Fruit fly (Drosophila melanogaster): Measurements from ENCODE around the gene Hipk.

Gene Hipk

DNA sequence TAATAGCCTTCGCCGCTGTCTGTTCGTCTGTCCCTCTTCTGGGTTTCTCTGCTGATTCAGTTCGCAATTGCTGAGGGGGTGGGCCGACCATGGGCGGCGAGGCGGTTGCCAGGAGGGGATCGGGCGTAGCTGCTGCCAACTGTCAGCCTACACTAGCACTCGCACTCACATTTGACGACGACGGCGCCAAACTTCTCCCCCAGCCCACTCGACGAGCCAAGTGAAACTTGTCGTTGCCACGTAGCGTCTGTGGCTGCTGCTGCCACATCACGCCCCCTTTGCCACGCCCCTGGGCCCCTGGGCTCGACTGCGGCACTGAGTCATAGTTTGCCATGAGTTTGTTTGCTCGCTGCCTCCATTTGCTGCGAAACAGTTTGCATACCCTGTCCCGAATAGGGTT, 14.4 kb downstream of the Hipk start (continued):
- TF ChIP-seq CG16815 (GFP tag; optimal IDR thresholded peaks at IDR 0.05) (peak; percentile 44), tgo (GFP tag; IDR thresholded peaks at IDR 0.05) (peak; percentile 69), repo (GFP tag; optimal IDR thresholded peaks at IDR 0.05) (peak; percentile 27), CG10366 (GFP tag; IDR thresholded peaks at IDR 0.05) (peak; percentile 68), prd (optimal IDR thresholded peaks at IDR 0.05) (no peak), prd (GFP tag; IDR thresholded peaks at IDR 0.05) (peak; percentile 75), Gug (GFP tag; IDR thresholded peaks at IDR 0.05) (peak; percentile 56; the same call in 3 of the 4 replicates), en (GFP tag; optimal IDR thresholded peaks at IDR 0.05) (no peak), CG34422 (GFP tag; IDR thresholded peaks at IDR 0.05) (peak; percentile 64; the same call in 2 of the 3 replicates), lilli (GFP tag; optimal IDR thresholded peaks at IDR 0.05) (peak; percentile 63), CG42726 (GFP tag; IDR thresholded peaks at IDR 0.05; ENCODE audit: partially characterized antibody) (no peak), CG34376 (GFP tag; optimal IDR thresholded peaks at IDR 0.05) (peak; percentile 50), HHEX (GFP tag; optimal IDR thresholded peaks at IDR 0.05) (peak; percentile 17), Spps (tag; optimal IDR thresholded peaks at IDR 0.05) (no peak), CG7372 (GFP tag; IDR thresholded peaks at IDR 0.05) (peak; percentile 60), CG7839 (tag; optimal IDR thresholded peaks at IDR 0.05) (peak; percentile 49), CG12155 (GFP tag; optimal IDR thresholded peaks at IDR 0.05) (peak; percentile 40), CHES-1-like (GFP tag; optimal IDR thresholded peaks at IDR 0.05) (peak; percentile 22), esg (GFP tag; conservative IDR thresholded peaks at IDR 0.05) (peak; percentile 63), CG8290 (GFP tag; optimal IDR thresholded peaks at IDR 0.05) (no peak), CG8290 (tag; optimal IDR thresholded peaks at IDR 0.05) (peak in 1 of 2 experiments; percentile 91), NC2β (GFP tag; optimal IDR thresholded peaks at IDR 0.05) (no peak), CG11695 (GFP tag; IDR thresholded peaks at IDR 0.05) (peak; percentile 55; the same call in 2 of the 3 replicates), CrebB (tag; optimal IDR thresholded peaks at IDR 0.05) (no peak), CG1603 (tag; optimal IDR thresholded peaks at IDR 0.05) (peak; percentile 54), CG11504 (tag; optimal IDR thresholded peaks at IDR 0.05) (peak; percentile 54), chinmo (GFP tag; IDR thresholded peaks at IDR 0.05; ENCODE audit: partially characterized antibody) (0 out of 4 replicates have a peak, but pooled peaks have one; percentile 63), CG4854 (GFP tag; optimal IDR thresholded peaks at IDR 0.05) (no peak), scrt (GFP tag; optimal IDR thresholded peaks at IDR 0.05) (peak; percentile 19), ind (GFP tag; optimal IDR thresholded peaks at IDR 0.05) (peak; percentile 60), CG15514 (GFP tag; optimal IDR thresholded peaks at IDR 0.05) (peak; percentile 57), toy (GFP tag; IDR thresholded peaks at IDR 0.05) (peak; percentile 42; the same call in 1 of the 2 replicates), gsb (GFP tag; IDR thresholded peaks at IDR 0.05) (peak; percentile 58), CG3065 (GFP tag; optimal IDR thresholded peaks at IDR 0.05) (peak; percentile 2), lmd (GFP tag; IDR thresholded peaks at IDR 0.05) (peak; percentile 76), CG6765 (GFP tag; optimal IDR thresholded peaks at IDR 0.05) (peak; percentile 32), slbo (GFP tag; IDR thresholded peaks at IDR 0.05) (peak; percentile 91), Awh (GFP tag; IDR thresholded peaks at IDR 0.05) (0 out of 2 replicates have a peak, but pooled peaks have one; percentile 21), Sox102F (GFP tag; optimal IDR thresholded peaks at IDR 0.05) (peak; percentile 47), wdn (GFP tag; IDR thresholded peaks at IDR 0.05) (peak; percentile 83), pho (GFP tag; optimal IDR thresholded peaks at IDR 0.05) (peak; percentile 47), CG18011 (GFP tag; optimal IDR thresholded peaks at IDR 0.05) (peak; percentile 10), Trl (optimal IDR thresholded peaks at IDR 0.05) (no peak), Trl (GFP tag; optimal IDR thresholded peaks at IDR 0.05) (peak; percentile 37), ttk (GFP tag; IDR thresholded peaks at IDR 0.05) (peak; percentile 7; the same call in 1 of the 2 replicates), Blimp-1 (GFP tag; optimal IDR thresholded peaks at IDR 0.05) (no peak), CG11085 (GFP tag; IDR thresholded peaks at IDR 0.05) (peak; percentile 61), cwo (GFP tag; optimal IDR thresholded peaks at IDR 0.05) (peak; percentile 19), CG12071 (GFP tag; optimal IDR thresholded peaks at IDR 0.05) (peak; percentile 49), dm (GFP tag; optimal IDR thresholded peaks at IDR 0.05) (no peak), vvl (GFP tag; IDR thresholded peaks at IDR 0.05) (peak; percentile 51; the same call in 1 of the 2 replicates), sisA (GFP tag; IDR thresholded peaks at IDR 0.05) (peak; percentile 27; the same call in 1 of the 2 replicates)

Measured in whole organism, embryonic.